Fruit fly (Drosophila melanogaster) whole organism: ENCODE results near the gene CG34247.

Source experiments
- CG8478 ChIP-seq: fragments of >200 bp; optimal IDR thresholded peaks from 2 replicates; lab custom pipeline; 2018; ENCODE audit warnings: inconsistent platforms
- Dll ChIP-seq: fragments of >200 bp; optimal IDR thresholded peaks from 2 replicates; lab custom pipeline; 2017
- EcR ChIP-seq, 2 experiments: fragments of >200 bp; optimal IDR thresholded peaks; 2 replicates each; lab custom pipeline; 2017; ENCODE audit warnings: missing biosample characterization in 2 of 2, missing genetic modification characterization in 2 of 2, missing genetic modification reagents in 2 of 2
- pan ChIP-seq: fragments of >200 bp; optimal IDR thresholded peaks from 2 replicates; lab custom pipeline; 2017
- psq ChIP-seq: fragments of >200 bp; optimal IDR thresholded peaks from 2 replicates; lab custom pipeline; 2017
- usp ChIP-seq: fragments of >200 bp; optimal IDR thresholded peaks from 2 replicates; lab custom pipeline; 2017; ENCODE audit warnings: missing biosample characterization, missing genetic modification characterization, mixed read lengths

The CG34247 gene

dm6 chr3L:16269092-16269491 lies 7.7 kb upstream of the CG34247 start, which contains the start of gene CG13068:
Gene CG13068, plus strand, starts transcription at chr3L:16269392.
- TF ChIP-seq CG8478 (lab: Kevin White, UChicago), result no peak
- TF ChIP-seq Dll (lab: Kevin White, UChicago), result no peak
- TF ChIP-seq psq (lab: Kevin White, UChicago), result no peak
- no peak for TF ChIP-seq EcR (GFP tag; optimal IDR thresholded peaks at IDR 0.05; lab: Kevin White, UChicago)
- no peak for TF ChIP-seq pan (lab: Kevin White, UChicago)
- no peak for TF ChIP-seq usp (GFP tag; lab: Kevin White, UChicago)

DNA sequence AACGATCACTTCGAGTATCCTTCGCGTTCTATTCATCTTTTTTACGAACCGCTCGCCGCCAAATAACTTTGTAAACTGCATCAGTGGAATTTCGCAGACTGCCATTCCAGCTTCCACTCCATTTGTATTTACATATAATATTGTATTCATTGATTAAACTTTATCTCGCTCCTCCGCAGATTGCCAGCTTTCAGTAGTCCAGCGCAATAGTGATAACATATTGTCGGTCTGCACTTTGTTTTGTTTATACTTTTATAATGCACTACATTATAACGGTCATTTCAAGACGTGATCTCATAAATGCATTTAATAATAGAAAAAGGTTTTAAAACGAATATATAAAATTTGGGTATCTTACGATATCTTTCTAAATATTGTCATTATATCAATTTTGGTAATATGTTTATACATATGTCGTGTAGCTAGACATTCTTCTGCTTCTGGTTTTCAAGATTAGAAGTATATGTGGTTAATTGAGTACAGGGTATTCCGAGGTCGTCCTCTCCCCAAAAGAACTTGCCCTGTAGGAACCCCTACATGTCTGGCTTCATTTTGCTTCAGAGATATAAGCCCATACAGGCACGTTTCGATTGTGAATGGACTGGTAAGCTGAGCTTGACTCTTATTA lies 6.8 kb upstream of the CG34247 start, which contains the start of gene CG4950:
TSS of gene CG4950 (minus strand) at position 51 of the 628 bp plus-strand sequence.
- no peak for TF ChIP-seq usp (GFP tag; lab: Kevin White, UChicago)
- TF ChIP-seq psq (lab: Kevin White, UChicago), result no peak
- no peak for TF ChIP-seq CG8478 (lab: Kevin White, UChicago)
- TF ChIP-seq pan (lab: Kevin White, UChicago), result no peak
- TF ChIP-seq EcR (GFP tag; optimal IDR thresholded peaks at IDR 0.05; lab: Kevin White, UChicago), result no peak
- TF ChIP-seq Dll (lab: Kevin White, UChicago), result no peak

DNA sequence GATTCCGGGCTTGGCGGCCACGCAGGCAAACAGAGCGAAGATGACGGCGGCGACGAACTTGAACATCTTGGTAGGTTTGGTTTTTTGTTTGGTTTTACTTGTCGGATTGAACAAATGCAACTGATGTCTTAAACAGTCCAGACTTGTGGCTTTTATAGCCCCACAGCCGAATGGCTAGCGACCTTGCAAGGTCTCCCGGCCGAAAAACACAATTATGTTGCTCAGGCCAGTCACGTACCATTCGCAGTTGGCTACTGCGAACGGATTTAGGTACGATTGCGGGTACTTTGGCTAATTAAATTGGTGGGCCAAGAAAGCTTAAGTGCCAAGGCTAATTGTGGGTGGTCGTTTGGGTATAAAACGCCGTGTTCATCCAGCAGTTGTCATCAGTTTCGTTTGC lies 3.6 kb upstream of the CG34247 start, which contains the start of the genes CG13051 and CG13069:
TSS of gene CG13051 (minus strand) at position 101 of the 400 bp plus-strand sequence.
TSS of gene CG13069 (plus strand) at position 386 of the 400 bp plus-strand sequence.
- no peak for TF ChIP-seq Dll (lab: Kevin White, UChicago)
- no peak for TF ChIP-seq psq (lab: Kevin White, UChicago)
- no peak for TF ChIP-seq pan (lab: Kevin White, UChicago)
- TF ChIP-seq EcR (GFP tag; optimal IDR thresholded peaks at IDR 0.05; lab: Kevin White, UChicago), result no peak
- no peak for TF ChIP-seq usp (GFP tag; lab: Kevin White, UChicago)
- no peak for TF ChIP-seq CG8478 (lab: Kevin White, UChicago)

DNA sequence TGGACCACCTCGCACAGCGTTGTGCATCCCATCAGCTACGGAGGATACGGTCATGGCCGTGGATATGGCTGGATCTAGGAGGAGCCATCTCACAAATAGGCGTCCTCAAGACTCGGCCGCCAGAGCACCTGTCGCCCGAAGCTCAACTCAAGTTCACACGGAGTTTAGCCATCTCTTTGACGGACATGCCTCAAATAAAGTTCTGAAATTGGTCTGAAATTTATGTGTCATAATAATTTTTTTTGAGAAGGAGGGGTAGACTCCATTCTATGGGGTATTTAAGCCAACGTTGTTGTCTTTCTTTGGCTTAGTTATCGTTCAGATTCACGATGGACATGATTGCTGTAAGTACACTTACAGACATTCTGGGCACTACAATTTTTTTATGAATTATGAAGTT lies 1.6 kb upstream of the CG34247 start, which contains the start of gene CG13070:
TSS of gene CG13070 (plus strand) at position 301 of the 400 bp plus-strand sequence.
- TF ChIP-seq usp (GFP tag; lab: Kevin White, UChicago), result no peak
- no peak for TF ChIP-seq pan (lab: Kevin White, UChicago)
- no peak for TF ChIP-seq Dll (lab: Kevin White, UChicago)
- TF ChIP-seq EcR (GFP tag; optimal IDR thresholded peaks at IDR 0.05; lab: Kevin White, UChicago), result no peak
- TF ChIP-seq psq (lab: Kevin White, UChicago), result no peak

dm6 chr3L:16262440-16262839 lies 1.0 kb upstream of the CG34247 start, which contains the start of gene CG13071:
Gene CG13071, plus strand, starts transcription at chr3L:16262740.
- no peak for TF ChIP-seq psq (lab: Kevin White, UChicago)
- TF ChIP-seq Dll (lab: Kevin White, UChicago), result no peak
- TF ChIP-seq pan (lab: Kevin White, UChicago), result no peak

dm6 chr3L:16259552-16259951 lies 1.9 kb downstream of the CG34247 start, which contains the start of gene CG13053:
Gene CG13053, minus strand, starts transcription at chr3L:16259722.
- TF ChIP-seq EcR (GFP tag; optimal IDR thresholded peaks at IDR 0.05; lab: Kevin White, UChicago), result no peak

DNA sequence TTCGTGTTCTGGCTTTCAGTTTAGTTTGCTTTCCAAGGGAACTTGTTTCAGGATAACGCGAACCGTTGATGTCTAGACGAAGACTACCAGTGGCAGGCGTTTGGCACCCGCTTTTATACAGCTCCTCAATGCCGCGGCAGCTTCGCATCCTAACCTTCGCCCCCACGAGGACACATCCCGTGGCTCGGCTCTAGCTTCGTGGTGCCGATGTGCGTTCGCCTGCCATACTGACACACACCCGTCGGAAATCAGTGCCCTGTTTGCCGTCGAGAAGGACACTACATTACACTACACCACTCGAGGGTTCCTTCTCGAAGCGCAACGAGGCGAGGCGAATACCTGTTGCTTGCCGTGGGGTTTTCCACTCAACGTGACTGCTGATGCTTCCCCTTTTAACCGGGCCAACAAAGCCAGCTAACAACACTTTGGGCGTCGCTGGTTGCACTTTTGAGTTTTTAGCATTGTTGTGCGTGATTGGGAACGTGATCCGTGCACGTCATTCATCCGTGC lies 4.2 kb downstream of the CG34247 start, which contains the start of gene CG13054:
TSS of gene CG13054 (minus strand) at position 74 of the 510 bp plus-strand sequence.
- TF ChIP-seq Dll (lab: Kevin White, UChicago), result no peak
- no peak for TF ChIP-seq EcR (GFP tag; optimal IDR thresholded peaks at IDR 0.05; lab: Kevin White, UChicago)
- TF ChIP-seq psq (lab: Kevin White, UChicago), result no peak
- no peak for TF ChIP-seq usp (GFP tag; lab: Kevin White, UChicago)
- TF ChIP-seq CG8478 (lab: Kevin White, UChicago), result no peak
- TF ChIP-seq pan (lab: Kevin White, UChicago), result no peak

DNA sequence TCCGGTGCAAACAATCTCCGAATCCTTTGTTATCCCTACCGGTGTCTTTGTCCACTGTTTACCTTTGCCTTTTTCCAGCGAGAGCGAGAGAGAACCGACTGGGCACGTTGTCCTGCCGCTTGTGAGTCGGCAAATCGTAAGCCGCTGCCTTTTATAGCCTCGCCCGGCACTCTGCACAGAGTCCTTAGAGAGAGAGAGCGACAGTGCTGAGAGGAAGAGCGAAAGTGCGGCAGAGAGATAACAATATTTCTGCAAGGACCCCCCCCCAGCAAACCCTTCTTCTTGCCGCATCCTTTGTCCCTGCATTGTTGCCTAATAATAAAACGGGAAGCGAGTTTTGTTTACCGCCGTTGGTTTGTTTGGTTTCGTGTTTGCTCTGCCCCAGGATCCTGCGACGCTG lies 9.2 kb downstream of the CG34247 start, which contains the start of gene CG13055:
TSS of gene CG13055 (minus strand) at position 101 of the 400 bp plus-strand sequence.
- TF ChIP-seq usp (GFP tag; lab: Kevin White, UChicago), result no peak
- TF ChIP-seq pan (lab: Kevin White, UChicago), result no peak
- TF ChIP-seq EcR (GFP tag; optimal IDR thresholded peaks at IDR 0.05; lab: Kevin White, UChicago), result no peak
- no peak for TF ChIP-seq psq (lab: Kevin White, UChicago)

DNA sequence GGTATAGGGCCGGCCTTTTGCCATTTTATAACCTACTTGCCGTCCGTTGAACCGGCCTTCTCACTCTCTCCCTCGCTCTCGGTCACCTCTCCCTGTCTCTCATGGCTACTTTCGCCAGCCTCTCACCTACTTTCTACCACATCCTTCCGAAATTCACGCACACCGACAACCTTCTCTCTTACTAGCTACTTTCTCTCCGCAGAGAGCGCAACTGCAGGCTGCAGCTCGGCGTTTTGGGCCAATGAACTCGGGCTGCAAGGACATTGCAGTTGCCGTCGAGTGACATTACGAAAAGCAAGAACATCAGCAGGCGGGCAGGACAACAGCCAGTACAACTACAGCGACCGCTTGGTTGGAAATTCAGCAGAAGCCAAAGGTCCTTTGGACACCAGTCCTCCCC lies 20.1 kb downstream of the CG34247 start:
- TF ChIP-seq CG8478 (lab: Kevin White, UChicago) (no peak), EcR (GFP tag; optimal IDR thresholded peaks at IDR 0.05; lab: Kevin White, UChicago) (peak in 1 of 2 experiments; percentile 61), psq (lab: Kevin White, UChicago) (no peak)

DNA sequence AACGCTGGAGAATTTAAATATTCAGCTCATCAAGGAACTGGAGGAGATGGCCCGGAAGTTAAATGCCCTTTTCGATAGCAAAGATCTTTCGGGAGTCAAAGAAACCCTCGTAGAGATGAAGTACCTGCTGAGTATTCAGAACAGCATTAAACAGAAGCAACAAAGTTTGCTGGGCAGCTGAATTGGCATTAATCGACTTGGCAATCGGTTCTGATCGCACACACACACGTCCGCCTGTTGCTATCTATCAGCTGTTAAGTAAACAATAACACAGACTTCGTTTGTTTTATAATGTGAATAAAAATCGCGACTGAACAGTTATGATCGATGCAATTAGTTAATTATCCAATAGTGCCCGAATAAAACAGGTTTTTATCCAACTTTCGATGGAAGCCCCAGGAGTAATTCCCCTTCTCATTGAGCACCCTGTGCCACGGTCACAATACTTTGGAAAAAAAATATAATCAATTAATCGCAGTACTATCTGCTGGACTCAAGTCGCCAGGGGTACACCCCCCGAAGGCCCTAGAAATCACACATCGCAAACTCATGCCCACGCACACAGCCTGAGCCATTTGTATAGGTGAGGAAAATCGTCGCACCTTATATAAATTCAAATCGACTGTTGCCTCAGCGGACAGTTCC lies 27.4 kb downstream of the CG34247 start:
- TF ChIP-seq CG8478 (lab: Kevin White, UChicago) (no peak), usp (GFP tag; lab: Kevin White, UChicago) (no peak), Dll (lab: Kevin White, UChicago) (no peak), pan (lab: Kevin White, UChicago) (no peak), psq (lab: Kevin White, UChicago) (no peak), EcR (GFP tag; optimal IDR thresholded peaks at IDR 0.05; lab: Kevin White, UChicago) (no peak)

DNA sequence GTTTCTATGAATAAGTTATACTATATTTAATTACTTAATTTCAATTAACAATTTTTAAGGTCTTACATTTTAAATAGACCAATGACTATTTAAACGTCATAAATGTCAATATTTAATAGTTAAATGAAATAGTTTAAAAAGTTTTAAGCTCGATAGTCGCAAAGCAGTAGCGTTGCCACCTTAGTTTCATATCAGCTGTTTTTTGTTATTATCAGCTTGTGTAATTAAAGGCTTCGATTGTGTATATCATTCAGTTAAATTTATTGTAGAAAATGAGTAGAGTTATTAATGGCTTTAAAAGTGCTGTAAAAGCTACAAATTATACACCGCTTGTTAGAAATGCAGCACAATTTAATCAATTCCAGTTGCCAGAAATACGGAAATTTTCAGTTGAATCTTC lies 28.5 kb downstream of the CG34247 start, which contains the start of gene Hsc20:
TSS of gene Hsc20 (plus strand) at position 204 of the 400 bp plus-strand sequence.
- TF ChIP-seq Dll (lab: Kevin White, UChicago) (no peak), CG8478 (lab: Kevin White, UChicago) (no peak), EcR (GFP tag; optimal IDR thresholded peaks at IDR 0.05; lab: Kevin White, UChicago) (no peak), usp (GFP tag; lab: Kevin White, UChicago) (no peak), pan (lab: Kevin White, UChicago) (no peak), psq (lab: Kevin White, UChicago) (no peak)
